Fruit fly (Drosophila melanogaster): ENCODE measurements around the gene Pli.

DNA sequence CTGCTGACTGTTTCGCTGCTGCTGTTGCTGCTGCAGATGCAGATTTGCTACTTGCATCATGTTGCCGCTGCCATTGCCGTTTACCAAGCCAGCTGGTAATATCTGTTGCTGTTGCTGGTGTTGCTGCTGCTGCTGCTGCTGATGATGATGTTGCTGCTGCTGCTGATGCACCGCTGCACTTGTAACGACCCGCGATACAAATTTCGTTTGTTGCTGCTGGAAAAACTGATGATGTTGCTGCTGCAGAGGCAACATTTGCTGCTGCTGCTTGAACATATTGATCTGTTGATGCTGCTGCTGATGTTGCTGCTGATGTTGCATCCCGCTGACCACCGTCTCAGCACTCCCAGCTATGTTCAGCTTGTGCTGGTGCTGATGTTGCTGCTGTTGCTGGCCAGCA, 30.5 kb upstream of the Pli start:
- TF ChIP-seq Dll (optimal IDR thresholded peaks at IDR 0.05) (no peak), EcR (GFP tag; optimal IDR thresholded peaks at IDR 0.05) (no peak), pan (optimal IDR thresholded peaks at IDR 0.05) (no peak)

Measured in whole organism.